Fruit fly (Drosophila melanogaster) whole organism, embryonic: ENCODE measurements around the gene Ankle2.

Experiments
- CG10274 ChIP-seq: fragments of 200-800 bp; sonication (Bioruptor generic); optimal IDR thresholded peaks from 3 replicates; lab custom pipeline; 2017; ENCODE audit warnings: missing biosample characterization, mild to moderate bottlenecking, missing genetic modification characterization
- CG10366 ChIP-seq: fragments of 200-800 bp; sonication (Bioruptor generic); IDR thresholded peaks from 2 replicates; pipeline ENCODE4 v1.3.6; 2022; ENCODE audit warnings: missing biosample characterization, missing genetic modification characterization
- CG11085 ChIP-seq: fragments of 200-800 bp; sonication (Bioruptor generic); IDR thresholded peaks from 2 replicates; pipeline ENCODE4 v1.3.6; 2022; ENCODE audit warnings: missing biosample characterization, missing genetic modification characterization
- CG11723 ChIP-seq: fragments of 200-800 bp; sonication (Bioruptor generic); optimal IDR thresholded peaks from 2 replicates; lab custom pipeline; 2017; ENCODE audit warnings: missing biosample characterization, mild to moderate bottlenecking, missing genetic modification characterization
- CG12391 ChIP-seq: fragments of 200-800 bp; sonication (Bioruptor generic); optimal IDR thresholded peaks from 3 replicates; lab custom pipeline; 2018; ENCODE audit warnings: missing biosample characterization, mild to moderate bottlenecking, missing genetic modification characterization, moderate library complexity
- CG13424 ChIP-seq: fragments of 200-800 bp; sonication (Bioruptor generic); optimal IDR thresholded peaks from 2 replicates; lab custom pipeline; 2019; ENCODE audit warnings: missing biosample characterization, mild to moderate bottlenecking, missing genetic modification characterization, moderate library complexity
- CG14014 ChIP-seq: fragments of 200-800 bp; sonication (Bioruptor generic); IDR thresholded peaks from 2 replicates; pipeline ENCODE4 v1.3.6; 2022; ENCODE audit warnings: missing biosample characterization, missing genetic modification characterization
- CG14441 ChIP-seq: fragments of 200-800 bp; sonication (Bioruptor generic); IDR thresholded peaks from 2 replicates; pipeline ENCODE4 v1.3.6; 2022; ENCODE audit warnings: missing biosample characterization, missing genetic modification characterization
- CG14860 ChIP-seq: fragments of 200-800 bp; sonication (Bioruptor generic); IDR thresholded peaks from 3 replicates; pipeline ENCODE4 v1.3.6; 2022; ENCODE audit warnings: missing biosample characterization, missing genetic modification characterization; ENCODE audit not compliant: partially characterized antibody
- CG2678 ChIP-seq: fragments of 200-800 bp; sonication (Bioruptor generic); optimal IDR thresholded peaks from 3 replicates; lab custom pipeline; 2019; ENCODE audit warnings: missing biosample characterization, mild to moderate bottlenecking, missing genetic modification characterization, moderate library complexity
- CG30431 ChIP-seq: fragments of 200-800 bp; sonication (Bioruptor generic); optimal IDR thresholded peaks from 2 replicates; lab custom pipeline; 2017; ENCODE audit warnings: missing biosample characterization, missing genetic modification characterization
- CG33557 ChIP-seq: fragments of 200-800 bp; sonication (Bioruptor generic); optimal IDR thresholded peaks from 2 replicates; lab custom pipeline; 2019; ENCODE audit warnings: missing biosample characterization, mild to moderate bottlenecking, missing genetic modification characterization, moderate library complexity
- CG4404 ChIP-seq: fragments of 200-800 bp; sonication (Bioruptor generic); IDR thresholded peaks from 2 replicates; pipeline ENCODE4 v1.3.6; 2022; ENCODE audit warnings: missing biosample characterization, missing genetic modification characterization
- CG4617 ChIP-seq: fragments of 200-800 bp; sonication (Bioruptor generic); optimal IDR thresholded peaks from 3 replicates; lab custom pipeline; 2016; ENCODE audit warnings: missing biosample characterization, missing genetic modification characterization, borderline replicate concordance
- CG6272 ChIP-seq: fragments of 200-800 bp; sonication (Bioruptor generic); IDR thresholded peaks from 2 replicates; pipeline ENCODE4 v1.3.6; 2022; ENCODE audit warnings: missing biosample characterization, missing genetic modification characterization
- CG7271 ChIP-seq: fragments of 200-800 bp; sonication (Bioruptor generic); optimal IDR thresholded peaks from 2 replicates; lab custom pipeline; 2018; ENCODE audit warnings: missing biosample characterization, mild to moderate bottlenecking, missing genetic modification characterization, moderate library complexity
- CG7556 ChIP-seq: fragments of 200-800 bp; sonication (Bioruptor generic); optimal IDR thresholded peaks from 2 replicates; lab custom pipeline; 2017; ENCODE audit warnings: missing biosample characterization, mild to moderate bottlenecking, missing genetic modification characterization
- CG7745 ChIP-seq: fragments of 200-800 bp; sonication (Bioruptor generic); optimal IDR thresholded peaks from 2 replicates; lab custom pipeline; 2018; ENCODE audit warnings: missing biosample characterization, mild to moderate bottlenecking, missing genetic modification characterization, moderate library complexity
- CG8290 ChIP-seq, 3 experiments: fragments of 200-800 bp; sonication (Bioruptor generic); optimal IDR thresholded peaks; 2 replicates each; lab custom pipeline; 2016 to 2019; ENCODE audit warnings: missing biosample characterization in 3 of 3, missing genetic modification characterization in 3 of 3, mild to moderate bottlenecking in 2 of 3, moderate library complexity in 1 of 3
- CG9817 ChIP-seq: fragments of 200-800 bp; sonication (Bioruptor generic); optimal IDR thresholded peaks from 2 replicates; lab custom pipeline; 2018; ENCODE audit warnings: missing biosample characterization, mild to moderate bottlenecking, missing genetic modification characterization, moderate library complexity
- Camta ChIP-seq: fragments of 200-800 bp; sonication (Bioruptor generic); optimal IDR thresholded peaks from 2 replicates; lab custom pipeline; 2016; ENCODE audit warnings: missing biosample characterization, missing genetic modification characterization
- Fer2 ChIP-seq: fragments of 200-800 bp; sonication (Bioruptor generic); optimal IDR thresholded peaks from 2 replicates; lab custom pipeline; 2018; ENCODE audit warnings: missing biosample characterization, mild to moderate bottlenecking, missing genetic modification characterization, moderate library complexity
- H15 ChIP-seq: fragments of 200-800 bp; sonication (Bioruptor generic); IDR thresholded peaks from 3 replicates; pipeline ENCODE4 v1.3.6; 2022; ENCODE audit warnings: missing biosample characterization, missing genetic modification characterization
- Max ChIP-seq: fragments of 200-800 bp; sonication (Bioruptor generic); optimal IDR thresholded peaks from 2 replicates; lab custom pipeline; 2016; ENCODE audit warnings: missing biosample characterization, mild to moderate bottlenecking, missing genetic modification characterization
- Neu2 ChIP-seq: fragments of 200-800 bp; sonication (Bioruptor generic); optimal IDR thresholded peaks from 3 replicates; lab custom pipeline; 2016; ENCODE audit warnings: missing biosample characterization, missing genetic modification characterization, borderline replicate concordance
- Opbp ChIP-seq: fragments of 200-800 bp; sonication (Bioruptor generic); IDR thresholded peaks from 3 replicates; pipeline ENCODE4 v1.3.6; 2022; ENCODE audit warnings: missing biosample characterization, missing genetic modification characterization; ENCODE audit not compliant: partially characterized antibody
- Sin3A ChIP-seq: fragments of >200 bp; optimal IDR thresholded peaks from 2 replicates; lab custom pipeline; 2018
- Taf1 ChIP-seq: fragments of 200-800 bp; sonication (Bioruptor generic); IDR thresholded peaks from 2 replicates; pipeline ENCODE4 v1.3.6; 2022; ENCODE audit warnings: missing biosample characterization, missing genetic modification characterization
- Tbp ChIP-seq: fragments of >200 bp; optimal IDR thresholded peaks from 2 replicates; lab custom pipeline; 2018; ENCODE audit warnings: missing biosample characterization, missing genetic modification characterization
- Usf ChIP-seq: fragments of 200-800 bp; sonication (Bioruptor generic); optimal IDR thresholded peaks from 2 replicates; lab custom pipeline; 2017; ENCODE audit warnings: missing genotype, missing biosample characterization, missing genetic modification characterization
- Vsx1 ChIP-seq: fragments of 200-800 bp; sonication (Bioruptor generic); optimal IDR thresholded peaks from 2 replicates; lab custom pipeline; 2017; ENCODE audit warnings: missing biosample characterization, mild to moderate bottlenecking, missing genetic modification characterization, missing genetic modification reagents
- ap ChIP-seq: fragments of 200-800 bp; sonication (Bioruptor generic); IDR thresholded peaks from 2 replicates; pipeline ENCODE4 v1.3.6; 2022; ENCODE audit warnings: missing biosample characterization, missing genetic modification characterization
- bbx ChIP-seq: fragments of 200-800 bp; sonication (Bioruptor generic); IDR thresholded peaks from 2 replicates; pipeline ENCODE4 v1.3.6; 2022; ENCODE audit warnings: missing biosample characterization, missing genetic modification characterization; ENCODE audit not compliant: partially characterized antibody
- chn ChIP-seq: fragments of 200-800 bp; sonication (Bioruptor generic); optimal IDR thresholded peaks from 2 replicates; lab custom pipeline; 2016; ENCODE audit warnings: missing biosample characterization, missing genetic modification characterization
- croc ChIP-seq: fragments of 200-800 bp; sonication (Bioruptor generic); conservative IDR thresholded peaks from 3 replicates; pipeline ENCODE4 v1.3.6; 2022; ENCODE audit warnings: missing biosample characterization, missing genetic modification characterization
- dimm ChIP-seq: fragments of 200-800 bp; sonication (Bioruptor generic); IDR thresholded peaks from 2 replicates; pipeline ENCODE4 v1.3.6; 2022; ENCODE audit warnings: missing biosample characterization, missing genetic modification characterization
- dmrt11E ChIP-seq: fragments of 200-800 bp; sonication (Bioruptor generic); optimal IDR thresholded peaks from 3 replicates; lab custom pipeline; 2018; ENCODE audit warnings: missing biosample characterization, mild to moderate bottlenecking, missing genetic modification characterization, moderate library complexity
- h ChIP-seq: fragments of >200 bp; optimal IDR thresholded peaks from 2 replicates; lab custom pipeline; 2017
- nom ChIP-seq: fragments of 200-800 bp; sonication (Bioruptor generic); optimal IDR thresholded peaks from 2 replicates; lab custom pipeline; 2017; ENCODE audit warnings: missing biosample characterization, missing genetic modification characterization, mild to moderate bottlenecking, moderate library complexity, missing genetic modification reagents
- org-1 ChIP-seq: fragments of 200-800 bp; sonication (Bioruptor generic); optimal IDR thresholded peaks from 2 replicates; lab custom pipeline; 2017; ENCODE audit warnings: missing biosample characterization, missing genetic modification characterization
- pb ChIP-seq: fragments of 200-800 bp; sonication (Bioruptor generic); optimal IDR thresholded peaks from 3 replicates; lab custom pipeline; 2016; ENCODE audit warnings: missing biosample characterization, missing genetic modification characterization
- pnt ChIP-seq: fragments of 200-800 bp; sonication (Bioruptor generic); optimal IDR thresholded peaks from 3 replicates; lab custom pipeline; 2016; ENCODE audit warnings: missing biosample characterization, missing genetic modification characterization
- rib ChIP-seq: fragments of 200-800 bp; sonication (Bioruptor generic); IDR thresholded peaks from 2 replicates; pipeline ENCODE4 v1.3.6; 2022; ENCODE audit warnings: missing biosample characterization, missing genetic modification characterization
- schlank ChIP-seq: fragments of 200-800 bp; sonication (Bioruptor generic); optimal IDR thresholded peaks from 2 replicates; lab custom pipeline; 2018; ENCODE audit warnings: missing biosample characterization, mild to moderate bottlenecking, missing genetic modification characterization
- sim ChIP-seq: fragments of 200-800 bp; sonication (Bioruptor generic); IDR thresholded peaks from 2 replicates; pipeline ENCODE4 v1.3.6; 2022; ENCODE audit warnings: missing biosample characterization, missing genetic modification characterization
- so ChIP-seq: fragments of 200-800 bp; sonication (Bioruptor generic); IDR thresholded peaks from 3 replicates; pipeline ENCODE4 v1.3.6; 2022; ENCODE audit warnings: missing biosample characterization, missing genetic modification characterization
- stc ChIP-seq: fragments of 200-800 bp; sonication (Bioruptor generic); IDR thresholded peaks from 2 replicates; pipeline ENCODE4 v1.3.6; 2022; ENCODE audit warnings: missing biosample characterization, missing genetic modification characterization
- tio ChIP-seq: fragments of 200-800 bp; sonication (Bioruptor generic); optimal IDR thresholded peaks from 2 replicates; lab custom pipeline; 2017; ENCODE audit warnings: missing biosample characterization, missing genetic modification characterization, inconsistent platforms
- unpg ChIP-seq: fragments of 200-800 bp; sonication (Bioruptor generic); optimal IDR thresholded peaks from 3 replicates; lab custom pipeline; 2018; ENCODE audit warnings: missing biosample characterization, mild to moderate bottlenecking, missing genetic modification characterization, moderate library complexity
- vfl ChIP-seq: fragments of 200-800 bp; sonication (Bioruptor generic); optimal IDR thresholded peaks from 2 replicates; lab custom pipeline; 2016; ENCODE audit warnings: missing biosample characterization, missing genetic modification characterization
- zen ChIP-seq: fragments of 200-800 bp; sonication (Bioruptor generic); optimal IDR thresholded peaks from 3 replicates; lab custom pipeline; 2018; ENCODE audit warnings: missing biosample characterization, mild to moderate bottlenecking, missing genetic modification characterization, moderate library complexity

Gene Ankle2

dm6 chrX:17595822-17596221 lies 16.8 kb upstream of the Ankle2 start (continued):
- no peak for TF ChIP-seq Neu2 (GFP tag; lab: Kevin White, UChicago)
- peak; percentile 39 for TF ChIP-seq pnt (GFP tag; lab: Kevin White, UChicago)
- peak; percentile 80 for TF ChIP-seq CG10366 (GFP tag; lab: Robert Waterston, UW)
- TF ChIP-seq rib (GFP tag; lab: Robert Waterston, UW): peak; percentile 88
- peak; percentile 61; the same call in 2 of the 3 replicates for TF ChIP-seq H15 (GFP tag; lab: Robert Waterston, UW)
- TF ChIP-seq CG2678 (tag; lab: Kevin White, UChicago): peak; percentile 87
- TF ChIP-seq so (GFP tag; lab: Robert Waterston, UW): peak; percentile 91
- no peak for TF ChIP-seq Opbp (GFP tag; lab: Robert Waterston, UW)
- peak; percentile 52 for TF ChIP-seq Fer2
- peak; percentile 58 for TF ChIP-seq croc (GFP tag; lab: Robert Waterston, UW)
- no peak for TF ChIP-seq CG7271
- TF ChIP-seq bbx: no peak
- no peak for TF ChIP-seq CG33557 (GFP tag; lab: Kevin White, UChicago)
- TF ChIP-seq stc (GFP tag; lab: Robert Waterston, UW): peak; percentile 77
- TF ChIP-seq CG7745 (tag; lab: Kevin White, UChicago): no peak
- TF ChIP-seq CG12391: peak; percentile 76
- TF ChIP-seq Sin3A (lab: Kevin White, UChicago): no peak
- peak; percentile 71 for TF ChIP-seq unpg (GFP tag; lab: Kevin White, UChicago)
- peak; percentile 87 for TF ChIP-seq CG14014 (GFP tag; lab: Robert Waterston, UW)
- no peak for TF ChIP-seq h (lab: Kevin White, UChicago)
- no peak for TF ChIP-seq CG11723
- no peak for TF ChIP-seq CG14860 (GFP tag; lab: Robert Waterston, UW)
- TF ChIP-seq CG14441: peak; percentile 80
- TF ChIP-seq zen (tag; lab: Kevin White, UChicago): peak; percentile 66
- peak; percentile 75 for TF ChIP-seq CG13424
- peak; percentile 48 for TF ChIP-seq CG4404 (GFP tag; lab: Robert Waterston, UW)
- TF ChIP-seq Tbp: no peak
- TF ChIP-seq CG30431 (GFP tag; lab: Kevin White, UChicago): peak; percentile 36
- peak; percentile 69 for TF ChIP-seq CG7556 (GFP tag; lab: Kevin White, UChicago)
- peak; percentile 34 for TF ChIP-seq org-1
- peak; percentile 27 for TF ChIP-seq dmrt11E (tag; lab: Kevin White, UChicago)
- TF ChIP-seq tio (GFP tag; lab: Kevin White, UChicago): no peak
- no peak for TF ChIP-seq pb
- peak; percentile 10 for TF ChIP-seq CG4617 (GFP tag; lab: Kevin White, UChicago)
- peak; percentile 12 for TF ChIP-seq Camta (GFP tag; lab: Kevin White, UChicago)
- peak; percentile 70 for TF ChIP-seq ap
- peak; percentile 81 for TF ChIP-seq Max (GFP tag; lab: Kevin White, UChicago)
- TF ChIP-seq sim (GFP tag; lab: Robert Waterston, UW): no peak
- TF ChIP-seq CG10274 (GFP tag; lab: Kevin White, UChicago): peak; percentile 56
- no peak for TF ChIP-seq Vsx1 (GFP tag; lab: Kevin White, UChicago)
- TF ChIP-seq vfl (GFP tag; lab: Kevin White, UChicago): peak; percentile 55
- TF ChIP-seq dimm: 0 out of 2 replicates have a peak, but pooled peaks have one; percentile 38
- TF ChIP-seq CG6272: peak; percentile 74
- peak; percentile 76 for TF ChIP-seq CG9817 (tag; lab: Kevin White, UChicago)
- no peak for TF ChIP-seq CG8290 (GFP tag; optimal IDR thresholded peaks at IDR 0.05; lab: Kevin White, UChicago)
- TF ChIP-seq CG8290 (tag; optimal IDR thresholded peaks at IDR 0.05; lab: Kevin White, UChicago): no peak
- peak; percentile 58 for TF ChIP-seq schlank (tag; lab: Kevin White, UChicago)
- peak; percentile 56 for TF ChIP-seq chn (GFP tag; lab: Kevin White, UChicago)
- peak; percentile 23 for TF ChIP-seq Usf (GFP tag; lab: Kevin White, UChicago)
- peak; percentile 75 for TF ChIP-seq Taf1 (GFP tag; lab: Robert Waterston, UW)
- TF ChIP-seq CG11085: peak; percentile 77
- peak; percentile 34 for TF ChIP-seq nom
